Worm (Caenorhabditis elegans) whole organism, mixed stage, embryonic: ENCODE measurements around the gene K08D9.4.

Experiments
- blmp-1 ChIP-seq: fragments of 150-350 bp; optimal IDR thresholded peaks from 2 replicates; lab custom pipeline; 2014; ENCODE audit warnings: missing biosample characterization, missing genetic modification characterization
- ceh-83 ChIP-seq: fragments of 200-800 bp; sonication (Bioruptor generic); optimal IDR thresholded peaks from 2 replicates; lab custom pipeline; 2018; ENCODE audit warnings: mild to moderate bottlenecking, missing genetic modification characterization, missing compliant biosample characterization
- ces-1 ChIP-seq: fragments of 150-350 bp; optimal IDR thresholded peaks from 2 replicates; lab custom pipeline; 2014; ENCODE audit warnings: missing biosample characterization, missing genetic modification reagents, missing genetic modification characterization
- cnd-1 ChIP-seq: fragments of 200-800 bp; sonication (Bioruptor generic); optimal IDR thresholded peaks from 2 replicates; lab custom pipeline; 2018; ENCODE audit warnings: mild to moderate bottlenecking, missing genetic modification characterization, missing compliant biosample characterization
- elt-1 ChIP-seq: sonication (generic microtip); optimal IDR thresholded peaks from 2 replicates; lab custom pipeline; 2017; ENCODE audit warnings: missing genetic modification characterization, mild to moderate bottlenecking, missing compliant biosample characterization, antibody characterized with exemption, moderate library complexity, borderline replicate concordance; ENCODE audit not compliant: insufficient read depth
- elt-3 ChIP-seq: fragments of 150-350 bp; optimal IDR thresholded peaks from 2 replicates; lab custom pipeline; 2014; ENCODE audit warnings: missing biosample characterization, missing genetic modification characterization
- lsy-2 ChIP-seq: fragments of 150-350 bp; optimal IDR thresholded peaks from 2 replicates; lab custom pipeline; 2014; ENCODE audit warnings: missing biosample characterization, missing genetic modification characterization
- nhr-12 ChIP-seq: fragments of 150-350 bp; optimal IDR thresholded peaks from 2 replicates; lab custom pipeline; 2014; ENCODE audit warnings: missing biosample characterization, missing genetic modification characterization
- nhr-237 ChIP-seq: fragments of 150-350 bp; optimal IDR thresholded peaks from 2 replicates; lab custom pipeline; 2014; ENCODE audit warnings: missing biosample characterization, missing genetic modification characterization
- unc-120 ChIP-seq: sonication (generic microtip); optimal IDR thresholded peaks from 2 replicates; lab custom pipeline; 2017; ENCODE audit warnings: missing genetic modification characterization, missing compliant biosample characterization; ENCODE audit not compliant: poor library complexity, severe bottlenecking
- unc-62 ChIP-seq: fragments of 150-350 bp; optimal IDR thresholded peaks from 2 replicates; lab custom pipeline; 2014; ENCODE audit warnings: missing biosample characterization, missing genetic modification reagents, missing genetic modification characterization
- ztf-11 ChIP-seq: fragments of 150-350 bp; optimal IDR thresholded peaks from 2 replicates; lab custom pipeline; 2014; ENCODE audit warnings: missing biosample characterization, missing genetic modification characterization

ce11 chrV:3241175-3241574, 41.0 kb upstream of the K08D9.4 start, which contains the start of gene srj-11:
- TF ChIP-seq nhr-12 (tag; lab: Kevin White, UChicago) (no peak), elt-3 (tag; lab: Kevin White, UChicago) (no peak), unc-120 (no peak), blmp-1 (no peak), elt-1 (tag; lab: Kevin White, UChicago) (no peak), unc-62 (GFP tag; lab: Kevin White, UChicago) (no peak), cnd-1 (no peak), nhr-237 (tag; lab: Kevin White, UChicago) (no peak), lsy-2 (tag; lab: Kevin White, UChicago) (no peak), ztf-11 (no peak), ceh-83 (GFP tag; lab: Kevin White, UChicago) (no peak), ces-1 (GFP tag; lab: Kevin White, UChicago) (no peak)
